Worm (Caenorhabditis elegans) whole organism, young adult: ENCODE measurements around the gene mct-5.

Experiments used
- F23B12.7 ChIP-seq: sonication (generic microtip); optimal IDR thresholded peaks from 2 replicates; lab custom pipeline; 2017; ENCODE audit warnings: missing genetic modification characterization, mild to moderate bottlenecking, missing compliant biosample characterization, antibody characterized with exemption, moderate library complexity; ENCODE audit not compliant: insufficient read depth
- F33H1.4 ChIP-seq: fragments of 200-800 bp; sonication (Bioruptor generic); IDR thresholded peaks from 2 replicates; pipeline ENCODE4 v1.3.6; 2022; ENCODE audit warnings: missing genetic modification reagents, missing genetic modification characterization, missing compliant biosample characterization
- F57C9.4 ChIP-seq: sonication (generic microtip); optimal IDR thresholded peaks from 2 replicates; lab custom pipeline; 2017; ENCODE audit warnings: mild to moderate bottlenecking, missing genetic modification characterization, missing compliant biosample characterization
- K12H6.12 ChIP-seq: fragments of 200-800 bp; sonication (Bioruptor generic); optimal IDR thresholded peaks from 2 replicates; lab custom pipeline; 2018; ENCODE audit warnings: mild to moderate bottlenecking, missing genetic modification characterization, missing compliant biosample characterization
- Y67H2A.10 ChIP-seq: fragments of 200-800 bp; sonication (Bioruptor generic); conservative IDR thresholded peaks from 2 replicates; pipeline ENCODE4 v1.3.6; 2022; ENCODE audit warnings: missing genetic modification reagents, missing genetic modification characterization, missing compliant biosample characterization
- ZK185.1 ChIP-seq: sonication (generic microtip); optimal IDR thresholded peaks from 2 replicates; lab custom pipeline; 2016; ENCODE audit warnings: mild to moderate bottlenecking, missing genetic modification characterization, missing compliant biosample characterization; ENCODE audit not compliant: poor library complexity, severe bottlenecking
- aptf-2 ChIP-seq: fragments of 200-800 bp; sonication (Bioruptor generic); conservative IDR thresholded peaks from 2 replicates; pipeline ENCODE4 v1.3.6; 2022; ENCODE audit warnings: missing genetic modification reagents, missing genetic modification characterization, missing compliant biosample characterization
- atf-7 ChIP-seq: sonication (generic microtip); optimal IDR thresholded peaks from 2 replicates; lab custom pipeline; 2017; ENCODE audit warnings: mild to moderate bottlenecking, missing genetic modification characterization, missing compliant biosample characterization
- attf-3 ChIP-seq: fragments of 200-800 bp; sonication (Bioruptor generic); conservative IDR thresholded peaks from 2 replicates; pipeline ENCODE4 v1.3.6; 2022; ENCODE audit warnings: missing genetic modification reagents, missing genetic modification characterization, missing compliant biosample characterization
- attf-5 ChIP-seq: fragments of 200-800 bp; sonication (Bioruptor generic); optimal IDR thresholded peaks from 2 replicates; lab custom pipeline; 2018; ENCODE audit warnings: mild to moderate bottlenecking, missing genetic modification characterization, missing compliant biosample characterization
- attf-6 ChIP-seq: fragments of 200-800 bp; sonication (Bioruptor generic); IDR thresholded peaks from 2 replicates; pipeline ENCODE4 v1.3.6; 2022; ENCODE audit warnings: missing genetic modification reagents, missing genetic modification characterization, missing compliant biosample characterization
- cebp-1 ChIP-seq, 2 experiments: fragments of 200-800 bp in 1 of 2; sonication (Bioruptor generic) in 1 of 2; sonication (generic microtip) in 1 of 2; IDR thresholded peaks in 1 of 2; optimal IDR thresholded peaks in 1 of 2; 2 replicates each; pipeline versions ENCODE4 v1.3.6 to Lab custom; 2017 to 2022; ENCODE audit warnings: missing compliant biosample characterization in 2 of 2, missing genetic modification characterization in 2 of 2, mild to moderate bottlenecking in 1 of 2, missing genetic modification reagents in 1 of 2, moderate library complexity in 1 of 2
- ceh-27 ChIP-seq: fragments of 200-800 bp; sonication (Bioruptor generic); optimal IDR thresholded peaks from 2 replicates; lab custom pipeline; 2018; ENCODE audit warnings: mild to moderate bottlenecking, missing genetic modification characterization, moderate library complexity, missing compliant biosample characterization
- dox-1 ChIP-seq: fragments of 200-800 bp; sonication (Bioruptor generic); IDR thresholded peaks from 2 replicates; pipeline ENCODE4 v1.3.6; 2022; ENCODE audit warnings: missing genetic modification reagents, missing genetic modification characterization, missing compliant biosample characterization
- efl-1 ChIP-seq: fragments of 150-350 bp; optimal IDR thresholded peaks from 2 replicates; lab custom pipeline; 2014; ENCODE audit warnings: missing biosample characterization, missing genetic modification reagents, missing genetic modification characterization
- fkh-3 ChIP-seq: sonication (generic microtip); optimal IDR thresholded peaks from 2 replicates; lab custom pipeline; 2016; ENCODE audit warnings: mild to moderate bottlenecking, missing genetic modification characterization, missing compliant biosample characterization
- him-1 ChIP-seq: sonication (generic microtip); optimal IDR thresholded peaks from 2 replicates; lab custom pipeline; 2016; ENCODE audit warnings: missing genotype, missing genetic modification reagents, missing genetic modification characterization, missing compliant biosample characterization
- hlh-12 ChIP-seq: sonication (generic microtip); optimal IDR thresholded peaks from 2 replicates; lab custom pipeline; 2016; ENCODE audit warnings: missing genetic modification characterization, missing compliant biosample characterization
- lag-1 ChIP-seq: fragments of 200-800 bp; sonication (Bioruptor generic); IDR thresholded peaks from 2 replicates; pipeline ENCODE4 v1.3.6; 2022; ENCODE audit warnings: missing genetic modification reagents, missing genetic modification characterization, missing compliant biosample characterization
- lin-26 ChIP-seq: fragments of 200-800 bp; sonication (Bioruptor generic); IDR thresholded peaks from 2 replicates; pipeline ENCODE4 v1.3.6; 2022; ENCODE audit warnings: missing genetic modification reagents, missing genetic modification characterization, missing compliant biosample characterization
- lin-35 ChIP-seq, 3 experiments: fragments of 150-350 bp in 2 of 3; sonication (generic microtip) in 1 of 3; optimal IDR thresholded peaks; 2 replicates each; lab custom pipeline; 2014 to 2018; ENCODE audit warnings: missing biosample characterization in 3 of 3, missing genetic modification characterization in 3 of 3, missing genetic modification reagents in 3 of 3
- lin-40 ChIP-seq: sonication (generic microtip); optimal IDR thresholded peaks from 2 replicates; lab custom pipeline; 2016; ENCODE audit warnings: missing genetic modification characterization, mild to moderate bottlenecking, missing compliant biosample characterization, missing genotype, missing genetic modification reagents
- lin-54 ChIP-seq: fragments of 200-800 bp; sonication (Bioruptor generic); optimal IDR thresholded peaks from 2 replicates; lab custom pipeline; 2018; ENCODE audit warnings: mild to moderate bottlenecking, missing genetic modification characterization, missing compliant biosample characterization
- lsl-1 ChIP-seq: fragments of 200-800 bp; sonication (Bioruptor generic); optimal IDR thresholded peaks from 2 replicates; lab custom pipeline; 2018; ENCODE audit warnings: mild to moderate bottlenecking, missing genetic modification characterization, moderate library complexity, missing compliant biosample characterization
- lsy-27 ChIP-seq: sonication (generic microtip); optimal IDR thresholded peaks from 2 replicates; lab custom pipeline; 2017; ENCODE audit warnings: missing genetic modification characterization, mild to moderate bottlenecking, missing compliant biosample characterization, antibody characterized with exemption, missing genotype, borderline replicate concordance; ENCODE audit not compliant: insufficient read depth
- madf-10 ChIP-seq: sonication (generic microtip); optimal IDR thresholded peaks from 2 replicates; lab custom pipeline; 2016; ENCODE audit warnings: mild to moderate bottlenecking, missing genetic modification characterization, missing compliant biosample characterization
- madf-6 ChIP-seq: fragments of 200-800 bp; sonication (Bioruptor generic); IDR thresholded peaks from 2 replicates; pipeline ENCODE4 v1.3.6; 2022; ENCODE audit warnings: missing genetic modification reagents, missing genetic modification characterization, missing compliant biosample characterization
- madf-8 ChIP-seq: fragments of 200-800 bp; sonication (Bioruptor generic); conservative IDR thresholded peaks from 2 replicates; pipeline ENCODE4 v1.3.6; 2022; ENCODE audit warnings: missing genetic modification reagents, missing genetic modification characterization, missing compliant biosample characterization
- mcd-1 ChIP-seq: fragments of 200-800 bp; sonication (Bioruptor generic); IDR thresholded peaks from 2 replicates; pipeline ENCODE4 v1.3.6; 2022; ENCODE audit warnings: missing genetic modification reagents, missing genetic modification characterization, missing compliant biosample characterization
- nhr-80 ChIP-seq: sonication (generic microtip); optimal IDR thresholded peaks from 2 replicates; lab custom pipeline; 2016; ENCODE audit warnings: missing genetic modification characterization, missing compliant biosample characterization
- pbrm-1 ChIP-seq: fragments of 200-800 bp; sonication (Bioruptor generic); IDR thresholded peaks from 2 replicates; pipeline ENCODE4 v1.3.6; 2022; ENCODE audit warnings: missing genetic modification reagents, missing genetic modification characterization, missing compliant biosample characterization
- pha-4 ChIP-seq: fragments of 150-350 bp; sonication (generic microtip); optimal IDR thresholded peaks from 2 replicates; lab custom pipeline; 2014; ENCODE audit warnings: missing biosample characterization, missing genetic modification reagents, missing genetic modification characterization
- sdz-38 ChIP-seq: sonication (generic microtip); optimal IDR thresholded peaks from 2 replicates; lab custom pipeline; 2016; ENCODE audit warnings: missing genotype, missing genetic modification characterization, missing compliant biosample characterization
- snpc-1.3 ChIP-seq: sonication (generic microtip); optimal IDR thresholded peaks from 2 replicates; lab custom pipeline; 2017; ENCODE audit warnings: missing genetic modification characterization, mild to moderate bottlenecking, missing compliant biosample characterization, antibody characterized with exemption, moderate library complexity, missing genotype, missing genetic modification reagents; ENCODE audit not compliant: insufficient read depth
- snpc-3.4 ChIP-seq: sonication (generic microtip); optimal IDR thresholded peaks from 2 replicates; lab custom pipeline; 2017; ENCODE audit warnings: missing genetic modification characterization, mild to moderate bottlenecking, missing compliant biosample characterization, antibody characterized with exemption, moderate library complexity, missing genotype, missing genetic modification reagents
- snpc-4 ChIP-seq, 5 experiments: fragments of 150-350 bp in 1 of 5; sonication (generic microtip) in 4 of 5; optimal IDR thresholded peaks; 2 replicates each; lab custom pipeline; 2014 to 2018; ENCODE audit warnings: missing genetic modification characterization in 5 of 5, missing biosample characterization in 3 of 5, antibody characterized with exemption in 2 of 5, mild to moderate bottlenecking in 2 of 5, missing compliant biosample characterization in 2 of 5, missing genotype in 2 of 5, moderate library complexity in 2 of 5, missing genetic modification reagents in 1 of 5
- tbp1 ChIP-seq: fragments of 200-800 bp; sonication (Bioruptor generic); optimal IDR thresholded peaks from 2 replicates; lab custom pipeline; 2018; ENCODE audit warnings: mild to moderate bottlenecking, missing genetic modification characterization, missing compliant biosample characterization
- xnd-1 ChIP-seq: sonication (generic microtip); optimal IDR thresholded peaks from 2 replicates; lab custom pipeline; 2016; ENCODE audit warnings: missing genotype, missing genetic modification reagents, missing genetic modification characterization, missing compliant biosample characterization
- ztf-18 ChIP-seq: sonication (generic microtip); optimal IDR thresholded peaks from 2 replicates; lab custom pipeline; 2016; ENCODE audit warnings: missing genotype, mild to moderate bottlenecking, missing genetic modification characterization, missing compliant biosample characterization
- ztf-28 ChIP-seq: fragments of 200-800 bp; sonication (Bioruptor generic); IDR thresholded peaks from 2 replicates; pipeline ENCODE4 v1.3.6; 2022; ENCODE audit warnings: missing genetic modification reagents, missing genetic modification characterization, missing compliant biosample characterization

Gene mct-5

DNA sequence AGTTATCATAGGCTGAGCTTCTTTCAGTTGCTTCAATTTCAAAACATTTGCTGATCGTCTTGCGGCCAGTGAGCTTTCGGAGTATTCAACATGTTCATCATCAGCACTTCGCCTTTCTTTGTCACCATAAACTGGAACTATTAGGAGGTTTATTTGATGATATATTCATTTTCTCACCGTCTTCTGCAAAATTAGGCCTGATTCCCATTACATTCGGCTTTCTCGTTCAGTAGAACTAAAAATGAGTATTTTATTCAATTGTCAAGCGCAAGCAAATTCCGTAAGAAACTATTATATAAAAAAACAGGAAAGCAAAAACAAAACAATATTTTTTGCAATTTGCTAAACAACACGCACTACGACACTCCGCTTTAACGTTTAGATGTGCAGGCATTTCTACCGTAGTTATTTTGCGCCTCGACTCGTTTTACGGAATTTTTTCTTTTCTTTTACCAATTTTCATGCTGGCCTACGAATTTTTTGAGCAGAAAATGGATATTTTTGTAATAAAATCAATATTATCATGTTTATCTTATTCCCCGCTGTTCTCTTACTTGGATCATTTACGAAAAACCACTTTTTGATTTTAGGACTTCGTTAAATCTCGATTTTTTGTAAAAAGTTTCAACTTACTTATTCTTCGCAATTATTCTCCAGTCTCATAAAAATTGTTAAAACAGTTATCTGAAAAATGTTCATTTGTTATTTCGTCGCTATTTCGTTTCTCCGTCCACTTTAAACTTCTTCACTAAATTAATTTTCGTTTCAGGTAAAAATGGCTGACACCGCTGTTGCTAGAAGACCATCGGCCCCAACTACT lies 6.6 kb upstream of the mct-5 start, which contains the start of the genes farl-11 and rpl-33:
TSS of gene farl-11 (minus strand) at position 242 of the 820 bp plus-strand sequence.
TSS of gene rpl-33 (plus strand) at position 770 of the 820 bp plus-strand sequence.
- 0 out of 2 replicates have a peak, but pooled peaks have one; percentile 33 for TF ChIP-seq aptf-2
- peak; percentile 57 for TF ChIP-seq F33H1.4
- peak; percentile 25 for TF ChIP-seq lin-40 (tag; lab: Kevin White, UChicago)
- TF ChIP-seq sdz-38 (tag; lab: Kevin White, UChicago) = no peak
- TF ChIP-seq efl-1 = peak; percentile 18
- peak in 1 of 3 experiments; percentile 51 for TF ChIP-seq lin-35 (GFP tag; optimal IDR thresholded peaks at IDR 0.05; lab: Kevin White, UChicago)
- peak; percentile 89 for TF ChIP-seq F23B12.7 (tag; lab: Kevin White, UChicago)
- peak; percentile 59 for TF ChIP-seq snpc-1.3 (tag; lab: Kevin White, UChicago)
- no peak for TF ChIP-seq snpc-4 (GFP tag; optimal IDR thresholded peaks at IDR 0.05; lab: Kevin White, UChicago)
- peak in 3 of 4 experiments; percentile 33 to 65 (median 33) for TF ChIP-seq snpc-4 (tag; optimal IDR thresholded peaks at IDR 0.05; lab: Kevin White, UChicago)
- TF ChIP-seq lsl-1 = peak; percentile 73
- no peak for TF ChIP-seq hlh-12 (tag; lab: Kevin White, UChicago)
- TF ChIP-seq attf-6 (GFP tag; lab: Robert Waterston, UW) = no peak
- peak; percentile 43 for TF ChIP-seq ztf-18 (tag; lab: Kevin White, UChicago)
- peak; percentile 29 for TF ChIP-seq tbp1 (GFP tag; lab: Kevin White, UChicago)
- 0 out of 2 replicates have a peak, but pooled peaks have one; percentile 17 for TF ChIP-seq pbrm-1
- peak; percentile 50 for TF ChIP-seq mcd-1 (GFP tag; lab: Robert Waterston, UW)
- TF ChIP-seq Y67H2A.10 (GFP tag; lab: Robert Waterston, UW) = no peak
- no peak for TF ChIP-seq cebp-1 (GFP tag; IDR thresholded peaks at IDR 0.05; lab: Robert Waterston, UW)
- peak; percentile 43 for TF ChIP-seq cebp-1 (tag; optimal IDR thresholded peaks at IDR 0.05; lab: Kevin White, UChicago)
- TF ChIP-seq F57C9.4 (tag; lab: Kevin White, UChicago) = no peak
- peak; percentile 72 for TF ChIP-seq attf-5 (GFP tag; lab: Kevin White, UChicago)
- no peak for TF ChIP-seq him-1
- TF ChIP-seq K12H6.12 (tag; lab: Kevin White, UChicago) = peak; percentile 56
- TF ChIP-seq lsy-27 (tag; lab: Kevin White, UChicago) = no peak
- TF ChIP-seq madf-8 (GFP tag; lab: Robert Waterston, UW) = no peak
- peak; percentile 31 for TF ChIP-seq lin-54 (GFP tag; lab: Kevin White, UChicago)
- TF ChIP-seq attf-3 (GFP tag; lab: Robert Waterston, UW) = peak; percentile 99
- TF ChIP-seq ceh-27 (GFP tag; lab: Kevin White, UChicago) = peak; percentile 25
- TF ChIP-seq lag-1 (GFP tag; lab: Robert Waterston, UW) = no peak
- peak; percentile 76 for TF ChIP-seq pha-4 (tag; lab: Kevin White, UChicago)
- TF ChIP-seq madf-6 (GFP tag; lab: Robert Waterston, UW) = 0 out of 2 replicates have a peak, but pooled peaks have one; percentile 12
- TF ChIP-seq ZK185.1 (tag; lab: Kevin White, UChicago) = peak; percentile 37
- TF ChIP-seq dox-1 = 0 out of 2 replicates have a peak, but pooled peaks have one; percentile 16
- TF ChIP-seq nhr-80 (tag; lab: Kevin White, UChicago) = peak; percentile 48

ce11 chrII:7103111-7103510 lies 4.7 kb upstream of the mct-5 start:
- TF ChIP-seq snpc-3.4 (tag; lab: Kevin White, UChicago) = no peak
- TF ChIP-seq attf-3 (GFP tag; lab: Robert Waterston, UW) = no peak
- TF ChIP-seq fkh-3 = no peak
- TF ChIP-seq atf-7 (tag; lab: Kevin White, UChicago) = no peak
- TF ChIP-seq lin-26 (GFP tag; lab: Robert Waterston, UW) = no peak
- no peak for TF ChIP-seq madf-10
- no peak for TF ChIP-seq xnd-1 (tag; lab: Kevin White, UChicago)
- TF ChIP-seq K12H6.12 (tag; lab: Kevin White, UChicago) = no peak
- TF ChIP-seq ztf-28 (GFP tag; lab: Robert Waterston, UW) = no peak
